Fruit fly (Drosophila melanogaster) whole organism, embryonic: Measurements from ENCODE around the gene CG32161.

Experiments used
- Awh ChIP-seq: fragments of 200-800 bp; sonication (Bioruptor generic); IDR thresholded peaks from 2 replicates; pipeline ENCODE4, ENCODE4 v1.3.6; 2022; ENCODE audit warnings: missing biosample characterization, missing genetic modification characterization
- CG10147 ChIP-seq: fragments of 200-800 bp; sonication (Bioruptor generic); optimal IDR thresholded peaks from 2 replicates; lab custom pipeline; 2019; ENCODE audit warnings: missing biosample characterization, mild to moderate bottlenecking, missing genetic modification characterization, moderate library complexity
- CG10209 ChIP-seq: fragments of 200-800 bp; sonication (Bioruptor generic); optimal IDR thresholded peaks from 3 replicates; lab custom pipeline; 2017; ENCODE audit warnings: missing biosample characterization, mild to moderate bottlenecking, missing genetic modification characterization, missing genetic modification reagents
- CG10979 ChIP-seq: fragments of 200-800 bp; sonication (Bioruptor generic); optimal IDR thresholded peaks from 2 replicates; lab custom pipeline; 2018; ENCODE audit warnings: missing biosample characterization, mild to moderate bottlenecking, missing genetic modification characterization, moderate library complexity
- CG11695 ChIP-seq: fragments of 200-800 bp; sonication (Bioruptor generic); IDR thresholded peaks from 3 replicates; pipeline ENCODE4 v1.3.6; 2022; ENCODE audit warnings: missing biosample characterization, missing genetic modification characterization
- CG12236 ChIP-seq: fragments of 200-800 bp; sonication (Bioruptor generic); optimal IDR thresholded peaks from 2 replicates; lab custom pipeline; 2016; ENCODE audit warnings: missing biosample characterization, missing genetic modification characterization
- CG12769 ChIP-seq: fragments of 200-800 bp; sonication (Bioruptor generic); optimal IDR thresholded peaks from 2 replicates; lab custom pipeline; 2019; ENCODE audit warnings: missing biosample characterization, mild to moderate bottlenecking, missing genetic modification characterization, moderate library complexity
- CG14441 ChIP-seq: fragments of 200-800 bp; sonication (Bioruptor generic); IDR thresholded peaks from 2 replicates; pipeline ENCODE4 v1.3.6; 2022; ENCODE audit warnings: missing biosample characterization, missing genetic modification characterization
- CG17361 ChIP-seq: fragments of 200-800 bp; sonication (Bioruptor generic); IDR thresholded peaks from 3 replicates; pipeline ENCODE4 v1.3.6; 2022; ENCODE audit warnings: missing biosample characterization, missing genetic modification characterization
- CG2678 ChIP-seq: fragments of 200-800 bp; sonication (Bioruptor generic); optimal IDR thresholded peaks from 3 replicates; lab custom pipeline; 2019; ENCODE audit warnings: missing biosample characterization, mild to moderate bottlenecking, missing genetic modification characterization, moderate library complexity
- CG2889 ChIP-seq: fragments of 200-800 bp; sonication (Bioruptor generic); IDR thresholded peaks from 3 replicates; pipeline ENCODE4 v1.3.6; 2022; ENCODE audit warnings: missing biosample characterization, missing genetic modification characterization
- CG4360 ChIP-seq: fragments of 200-800 bp; sonication (Bioruptor generic); IDR thresholded peaks from 2 replicates; pipeline ENCODE4 v1.3.6; 2022; ENCODE audit warnings: missing biosample characterization, missing genetic modification characterization
- CG43689 ChIP-seq: fragments of 200-800 bp; sonication (Bioruptor generic); IDR thresholded peaks from 2 replicates; pipeline ENCODE4 v1.3.6; 2022; ENCODE audit warnings: missing biosample characterization, missing genetic modification characterization
- CG6175 ChIP-seq: fragments of 200-800 bp; sonication (Bioruptor generic); IDR thresholded peaks from 3 replicates; pipeline ENCODE4 v1.3.6; 2022; ENCODE audit warnings: missing biosample characterization, missing genetic modification characterization
- CG8281 ChIP-seq: fragments of 200-800 bp; sonication (Bioruptor generic); optimal IDR thresholded peaks from 2 replicates; lab custom pipeline; 2018; ENCODE audit warnings: missing biosample characterization, mild to moderate bottlenecking, missing genetic modification characterization, moderate library complexity
- CG8290 ChIP-seq, 3 experiments: fragments of 200-800 bp; sonication (Bioruptor generic); optimal IDR thresholded peaks; 2 replicates each; lab custom pipeline; 2016 to 2019; ENCODE audit warnings: missing biosample characterization in 3 of 3, missing genetic modification characterization in 3 of 3, mild to moderate bottlenecking in 2 of 3, moderate library complexity in 1 of 3
- CG8478 ChIP-seq: fragments of >200 bp; optimal IDR thresholded peaks from 2 replicates; lab custom pipeline; 2018
- CG9609 ChIP-seq: fragments of 200-800 bp; sonication (Bioruptor generic); optimal IDR thresholded peaks from 3 replicates; lab custom pipeline; 2016; ENCODE audit warnings: missing biosample characterization, missing genetic modification characterization
- CHES-1-like ChIP-seq: fragments of 200-800 bp; sonication (Bioruptor generic); optimal IDR thresholded peaks from 2 replicates; lab custom pipeline; 2016; ENCODE audit warnings: missing biosample characterization, missing genetic modification characterization
- CoRest ChIP-seq: fragments of 200-800 bp; sonication (Bioruptor generic); optimal IDR thresholded peaks from 3 replicates; lab custom pipeline; 2018; ENCODE audit warnings: missing biosample characterization, mild to moderate bottlenecking, missing genetic modification characterization, moderate library complexity
- D19A ChIP-seq: fragments of 200-800 bp; optimal IDR thresholded peaks from 3 replicates; lab custom pipeline; 2019; ENCODE audit warnings: missing biosample characterization, mild to moderate bottlenecking, missing genetic modification characterization, moderate library complexity
- D19B ChIP-seq: fragments of 200-800 bp; sonication (Bioruptor generic); optimal IDR thresholded peaks from 2 replicates; lab custom pipeline; 2017; ENCODE audit warnings: missing biosample characterization, mild to moderate bottlenecking, missing genetic modification characterization
- Drgx ChIP-seq: fragments of 200-800 bp; sonication (Bioruptor generic); IDR thresholded peaks from 2 replicates; pipeline ENCODE4 v1.3.6; 2022; ENCODE audit warnings: missing biosample characterization, missing genetic modification characterization
- H15 ChIP-seq: fragments of 200-800 bp; sonication (Bioruptor generic); IDR thresholded peaks from 3 replicates; pipeline ENCODE4 v1.3.6; 2022; ENCODE audit warnings: missing biosample characterization, missing genetic modification characterization
- Hr51 ChIP-seq, 2 experiments: fragments of 200-800 bp; sonication (Bioruptor generic); optimal IDR thresholded peaks; 2 replicates in 1 of 2; 3 replicates in 1 of 2; lab custom pipeline; 2016 to 2018; ENCODE audit warnings: missing biosample characterization in 2 of 2, missing genetic modification characterization in 2 of 2, mild to moderate bottlenecking in 1 of 2, moderate library complexity in 1 of 2
- Hr78 ChIP-seq, 2 experiments: fragments of 200-800 bp in 1 of 2; fragments of >200 bp in 1 of 2; sonication (Bioruptor generic) in 1 of 2; optimal IDR thresholded peaks; 2 replicates each; lab custom pipeline; 2017 to 2019; ENCODE audit warnings: missing biosample characterization in 2 of 2, missing genetic modification characterization in 2 of 2, mild to moderate bottlenecking in 1 of 2, moderate library complexity in 1 of 2
- Lpt ChIP-seq: fragments of >200 bp; optimal IDR thresholded peaks from 2 replicates; lab custom pipeline; 2018; ENCODE audit warnings: missing biosample characterization, missing genetic modification characterization
- Med ChIP-seq: fragments of 200-800 bp; sonication (Bioruptor generic); peaks from one replicate; lab custom pipeline; 2016; ENCODE audit warnings: missing biosample characterization, missing genetic modification characterization, mild to moderate bottlenecking, inconsistent platforms, moderate library complexity
- Mrtf ChIP-seq: fragments of 200-800 bp; sonication (Bioruptor generic); IDR thresholded peaks from 3 replicates; pipeline ENCODE4 v1.3.6; 2022; ENCODE audit warnings: missing biosample characterization, missing genetic modification characterization
- Ptx1 ChIP-seq: fragments of 200-800 bp; sonication (Bioruptor generic); IDR thresholded peaks from 2 replicates; pipeline ENCODE4 v1.3.6; 2022; ENCODE audit warnings: missing biosample characterization, missing genetic modification characterization
- Ravus ChIP-seq: fragments of 200-800 bp; sonication (Bioruptor generic); IDR thresholded peaks from 2 replicates; pipeline ENCODE4 v1.3.6; 2022; ENCODE audit warnings: missing biosample characterization, missing genetic modification characterization
- Sox100B ChIP-seq: fragments of 200-800 bp; sonication (Bioruptor generic); optimal IDR thresholded peaks from 3 replicates; lab custom pipeline; 2018; ENCODE audit warnings: missing biosample characterization, mild to moderate bottlenecking, missing genetic modification characterization
- Sox102F ChIP-seq: fragments of 200-800 bp; sonication (Bioruptor generic); optimal IDR thresholded peaks from 2 replicates; lab custom pipeline; 2018; ENCODE audit warnings: missing biosample characterization, mild to moderate bottlenecking, missing genetic modification characterization, moderate library complexity
- Ssrp ChIP-seq: fragments of 200-800 bp; sonication (Bioruptor generic); optimal IDR thresholded peaks from 2 replicates; lab custom pipeline; 2018; ENCODE audit warnings: missing biosample characterization, mild to moderate bottlenecking, missing genetic modification characterization, moderate library complexity
- ase ChIP-seq: fragments of 200-800 bp; sonication (Bioruptor generic); IDR thresholded peaks from 3 replicates; pipeline ENCODE4 v1.3.6; 2022; ENCODE audit warnings: missing biosample characterization, missing genetic modification characterization
- bab2 ChIP-seq: fragments of 200-800 bp; sonication (Bioruptor generic); optimal IDR thresholded peaks from 2 replicates; lab custom pipeline; 2016; ENCODE audit warnings: missing biosample characterization, missing genetic modification characterization
- bsh ChIP-seq, 2 experiments: fragments of 200-800 bp; sonication (Bioruptor generic); optimal IDR thresholded peaks; 2 replicates each; lab custom pipeline; 2017 to 2018; ENCODE audit warnings: mild to moderate bottlenecking in 2 of 2, missing biosample characterization in 2 of 2, missing genetic modification characterization in 2 of 2, moderate library complexity in 1 of 2
- crol ChIP-seq: fragments of 200-800 bp; sonication (Bioruptor generic); IDR thresholded peaks from 2 replicates; pipeline ENCODE4 v1.3.6; 2022; ENCODE audit warnings: missing biosample characterization, missing genetic modification characterization
- cwo ChIP-seq: fragments of 200-800 bp; sonication (Bioruptor generic); optimal IDR thresholded peaks from 3 replicates; lab custom pipeline; 2017; ENCODE audit warnings: missing biosample characterization, missing genetic modification characterization, mild to moderate bottlenecking, moderate library complexity, missing genetic modification reagents
- disco-r ChIP-seq: fragments of 200-800 bp; sonication (Bioruptor generic); optimal IDR thresholded peaks from 2 replicates; lab custom pipeline; 2016; ENCODE audit warnings: missing biosample characterization, missing genetic modification characterization
- jumu ChIP-seq: fragments of 200-800 bp; sonication (Bioruptor generic); optimal IDR thresholded peaks from 3 replicates; lab custom pipeline; 2016; ENCODE audit warnings: missing biosample characterization, missing genetic modification characterization
- mld ChIP-seq: fragments of 200-800 bp; sonication (Bioruptor generic); IDR thresholded peaks from 3 replicates; pipeline ENCODE4 v1.3.6; 2022; ENCODE audit warnings: missing biosample characterization, missing genetic modification characterization; ENCODE audit not compliant: partially characterized antibody
- odd ChIP-seq: fragments of 200-800 bp; sonication (Bioruptor generic); optimal IDR thresholded peaks from 2 replicates; lab custom pipeline; 2017; ENCODE audit warnings: missing biosample characterization, mild to moderate bottlenecking, missing genetic modification characterization
- onecut ChIP-seq: fragments of 200-800 bp; sonication (Bioruptor generic); IDR thresholded peaks from 2 replicates; pipeline ENCODE4 v1.3.6; 2022; ENCODE audit warnings: missing biosample characterization, missing genetic modification characterization
- slbo ChIP-seq: fragments of 200-800 bp; sonication (Bioruptor generic); IDR thresholded peaks from 2 replicates; pipeline ENCODE4 v1.3.6; 2022; ENCODE audit warnings: missing biosample characterization, missing genetic modification characterization
- stwl ChIP-seq: fragments of 200-800 bp; sonication (Bioruptor generic); optimal IDR thresholded peaks from 3 replicates; lab custom pipeline; 2018; ENCODE audit warnings: missing biosample characterization, mild to moderate bottlenecking, missing genetic modification characterization, moderate library complexity
- toy ChIP-seq: fragments of 200-800 bp; sonication (Bioruptor generic); IDR thresholded peaks from 2 replicates; pipeline ENCODE4 v1.3.6; 2022; ENCODE audit warnings: missing biosample characterization, missing genetic modification characterization
- unpg ChIP-seq: fragments of 200-800 bp; sonication (Bioruptor generic); optimal IDR thresholded peaks from 3 replicates; lab custom pipeline; 2018; ENCODE audit warnings: missing biosample characterization, mild to moderate bottlenecking, missing genetic modification characterization, moderate library complexity

Gene CG32161

dm6 chr3L:16801499-16802452 is 44.3 kb upstream of the CG32161 start (continued):
- 0 out of 3 replicates have a peak, but pooled peaks have one; percentile 27 for TF ChIP-seq CG6175 (GFP tag; lab: Robert Waterston, UW)
- TF ChIP-seq H15 (GFP tag; lab: Robert Waterston, UW): no peak
- peak; percentile 49 for TF ChIP-seq unpg
- TF ChIP-seq Ptx1 (GFP tag; lab: Robert Waterston, UW): peak; percentile 53
- TF ChIP-seq cwo (GFP tag; lab: Kevin White, UChicago): peak; percentile 87
- TF ChIP-seq CG11695 (GFP tag; lab: Robert Waterston, UW): peak; percentile 73
- TF ChIP-seq mld (GFP tag; lab: Robert Waterston, UW): no peak
- TF ChIP-seq Awh (GFP tag; lab: Robert Waterston, UW): no peak
- TF ChIP-seq CG2678 (tag; lab: Kevin White, UChicago): peak; percentile 76
- peak; percentile 60 for TF ChIP-seq CoRest (tag; lab: Kevin White, UChicago)
- no peak for TF ChIP-seq CG43689
- TF ChIP-seq CG12236: no peak
- peak; percentile 58 for TF ChIP-seq Ssrp (tag; lab: Kevin White, UChicago)
- TF ChIP-seq onecut (GFP tag; lab: Robert Waterston, UW): no peak; the same call in 1 of the 2 replicates
- peak in 1 of 2 experiments; percentile 58 for TF ChIP-seq Hr51 (GFP tag; optimal IDR thresholded peaks at IDR 0.05; lab: Kevin White, UChicago)
- no peak for TF ChIP-seq CG10147 (GFP tag; lab: Kevin White, UChicago)
- peak; percentile 29 for TF ChIP-seq CHES-1-like (GFP tag; lab: Kevin White, UChicago)
- TF ChIP-seq CG10979: peak; percentile 80
- TF ChIP-seq toy: no peak
- TF ChIP-seq CG9609 (GFP tag; lab: Kevin White, UChicago): no peak
- TF ChIP-seq CG4360 (GFP tag; lab: Robert Waterston, UW): 0 out of 2 replicates have a peak, but pooled peaks have one; percentile 25
- TF ChIP-seq disco-r (GFP tag; lab: Kevin White, UChicago): no peak
- TF ChIP-seq Med (GFP tag; lab: Kevin White, UChicago): peak; percentile 67
- peak; percentile 35; the same call in 1 of the 2 replicates for TF ChIP-seq crol (GFP tag; lab: Robert Waterston, UW)
- TF ChIP-seq Sox102F (GFP tag; lab: Kevin White, UChicago): peak; percentile 60
- peak; percentile 66 for TF ChIP-seq CG14441 (GFP tag; lab: Robert Waterston, UW)
- no peak for TF ChIP-seq Lpt (GFP tag; lab: Kevin White, UChicago)
- TF ChIP-seq CG10209: peak; percentile 61
- no peak for TF ChIP-seq odd (GFP tag; lab: Kevin White, UChicago)
- peak in 1 of 2 experiments; percentile 78 for TF ChIP-seq bsh (GFP tag; optimal IDR thresholded peaks at IDR 0.05; lab: Kevin White, UChicago)
- TF ChIP-seq Mrtf (GFP tag; lab: Robert Waterston, UW): no peak
- no peak for TF ChIP-seq Drgx (GFP tag; lab: Robert Waterston, UW)
- no peak for TF ChIP-seq stwl (tag; lab: Kevin White, UChicago)
- no peak for TF ChIP-seq jumu (GFP tag; lab: Kevin White, UChicago)
- no peak for TF ChIP-seq CG2889
- no peak for TF ChIP-seq CG8290 (GFP tag; optimal IDR thresholded peaks at IDR 0.05; lab: Kevin White, UChicago)
- TF ChIP-seq CG8290 (tag; optimal IDR thresholded peaks at IDR 0.05; lab: Kevin White, UChicago): peak in 1 of 2 experiments; percentile 27
- no peak for TF ChIP-seq CG8478 (lab: Kevin White, UChicago)
- no peak for TF ChIP-seq ase (GFP tag; lab: Robert Waterston, UW)
- peak; percentile 12 for TF ChIP-seq CG8281 (tag; lab: Kevin White, UChicago)
- no peak for TF ChIP-seq Ravus (GFP tag; lab: Robert Waterston, UW)
- peak; percentile 47 for TF ChIP-seq bab2
- TF ChIP-seq D19A (tag; lab: Kevin White, UChicago): peak; percentile 42
- peak in 1 of 2 experiments; percentile 34 for TF ChIP-seq Hr78 (GFP tag; optimal IDR thresholded peaks at IDR 0.05; lab: Kevin White, UChicago)
- peak; percentile 47 for TF ChIP-seq slbo (GFP tag; lab: Robert Waterston, UW)
- TF ChIP-seq D19B (GFP tag; lab: Kevin White, UChicago): peak; percentile 97
- TF ChIP-seq Sox100B (GFP tag; lab: Kevin White, UChicago): peak; percentile 49
- peak; percentile 80 for TF ChIP-seq CG17361 (GFP tag; lab: Robert Waterston, UW)
- TF ChIP-seq CG12769: peak; percentile 91
